Fruit fly (Drosophila melanogaster) whole organism, embryonic: Measurements from ENCODE around the gene CG12998.

ENCODE experiments used
- Atf6 ChIP-seq: fragments of 200-800 bp; sonication (Bioruptor generic); IDR thresholded peaks from 2 replicates; pipeline ENCODE4 v1.3.6; 2022; ENCODE audit warnings: missing biosample characterization, missing genetic modification characterization
- CG10147 ChIP-seq: fragments of 200-800 bp; sonication (Bioruptor generic); optimal IDR thresholded peaks from 2 replicates; lab custom pipeline; 2019; ENCODE audit warnings: missing biosample characterization, mild to moderate bottlenecking, missing genetic modification characterization, moderate library complexity
- CG10274 ChIP-seq: fragments of 200-800 bp; sonication (Bioruptor generic); optimal IDR thresholded peaks from 3 replicates; lab custom pipeline; 2017; ENCODE audit warnings: missing biosample characterization, mild to moderate bottlenecking, missing genetic modification characterization
- CG10565 ChIP-seq: fragments of 200-800 bp; sonication (Bioruptor generic); optimal IDR thresholded peaks from 3 replicates; lab custom pipeline; 2016; ENCODE audit warnings: missing biosample characterization, mild to moderate bottlenecking, missing genetic modification characterization
- CG11560 ChIP-seq: fragments of 200-800 bp; sonication (Bioruptor generic); IDR thresholded peaks from 3 replicates; pipeline ENCODE4 v1.3.6; 2022; ENCODE audit warnings: missing biosample characterization, missing genetic modification characterization
- CG12071 ChIP-seq: fragments of 200-800 bp; sonication (Bioruptor generic); optimal IDR thresholded peaks from 3 replicates; lab custom pipeline; 2018; ENCODE audit warnings: missing biosample characterization, mild to moderate bottlenecking, missing genetic modification characterization
- CG12104 ChIP-seq: fragments of 200-800 bp; sonication (Bioruptor generic); optimal IDR thresholded peaks from 3 replicates; lab custom pipeline; 2016; ENCODE audit warnings: missing biosample characterization, missing genetic modification characterization
- CG13624 ChIP-seq: fragments of 200-800 bp; sonication (Bioruptor generic); optimal IDR thresholded peaks from 2 replicates; lab custom pipeline; 2016; ENCODE audit warnings: missing biosample characterization, missing genetic modification characterization
- CG14667 ChIP-seq: fragments of 200-800 bp; sonication (Bioruptor generic); IDR thresholded peaks from 2 replicates; pipeline ENCODE4 v1.3.6; 2022; ENCODE audit warnings: missing biosample characterization, missing genetic modification characterization
- CG3163 ChIP-seq: fragments of 200-800 bp; sonication (Bioruptor generic); optimal IDR thresholded peaks from 3 replicates; lab custom pipeline; 2016; ENCODE audit warnings: missing biosample characterization, missing genetic modification characterization
- CG33557 ChIP-seq: fragments of 200-800 bp; sonication (Bioruptor generic); optimal IDR thresholded peaks from 2 replicates; lab custom pipeline; 2019; ENCODE audit warnings: missing biosample characterization, mild to moderate bottlenecking, missing genetic modification characterization, moderate library complexity
- CG7357 ChIP-seq: fragments of 200-800 bp; sonication (Bioruptor generic); IDR thresholded peaks from 3 replicates; pipeline ENCODE4 v1.3.6; 2022; ENCODE audit warnings: missing biosample characterization, missing genetic modification characterization
- CG8359 ChIP-seq: fragments of 200-800 bp; sonication (Bioruptor generic); optimal IDR thresholded peaks from 2 replicates; lab custom pipeline; 2017; ENCODE audit warnings: missing biosample characterization, mild to moderate bottlenecking, missing genetic modification characterization, borderline replicate concordance
- CG9437 ChIP-seq: fragments of 200-800 bp; sonication (Bioruptor generic); optimal IDR thresholded peaks from 2 replicates; lab custom pipeline; 2018; ENCODE audit warnings: missing biosample characterization, mild to moderate bottlenecking, missing genetic modification characterization
- CG9609 ChIP-seq: fragments of 200-800 bp; sonication (Bioruptor generic); optimal IDR thresholded peaks from 3 replicates; lab custom pipeline; 2016; ENCODE audit warnings: missing biosample characterization, missing genetic modification characterization
- CG9727 ChIP-seq: fragments of 200-800 bp; sonication (Bioruptor generic); optimal IDR thresholded peaks from 3 replicates; lab custom pipeline; 2017; ENCODE audit warnings: missing biosample characterization, mild to moderate bottlenecking, missing genetic modification characterization
- D ChIP-seq, 2 experiments: fragments of 200-800 bp in 1 of 2; fragments of >200 bp in 1 of 2; sonication (Bioruptor generic) in 1 of 2; optimal IDR thresholded peaks; 2 replicates in 1 of 2; 3 replicates in 1 of 2; lab custom pipeline; 2017; ENCODE audit warnings: mild to moderate bottlenecking in 1 of 2, missing biosample characterization in 1 of 2, missing genetic modification characterization in 1 of 2, missing genetic modification reagents in 1 of 2
- Dref ChIP-seq: fragments of 200-800 bp; sonication (Bioruptor generic); IDR thresholded peaks from 2 replicates; pipeline ENCODE4 v1.3.6; 2022; ENCODE audit warnings: missing biosample characterization, missing genetic modification characterization
- Eip74EF ChIP-seq, 2 experiments: fragments of 200-800 bp in 1 of 2; fragments of >200 bp in 1 of 2; sonication (Bioruptor generic) in 1 of 2; optimal IDR thresholded peaks; 2 replicates each; lab custom pipeline; 2017 to 2019; ENCODE audit warnings: missing biosample characterization in 2 of 2, missing genetic modification characterization in 2 of 2, mild to moderate bottlenecking in 1 of 2, moderate library complexity in 1 of 2
- Fer1 ChIP-seq: fragments of 200-800 bp; sonication (Bioruptor generic); optimal IDR thresholded peaks from 2 replicates; lab custom pipeline; 2017; ENCODE audit warnings: missing biosample characterization, mild to moderate bottlenecking, missing genetic modification characterization
- Gug ChIP-seq: fragments of 200-800 bp; sonication (Bioruptor generic); IDR thresholded peaks from 4 replicates; pipeline ENCODE4 v1.3.6; 2022; ENCODE audit warnings: missing biosample characterization, missing genetic modification characterization
- Hmx ChIP-seq: fragments of 200-800 bp; sonication (Bioruptor generic); optimal IDR thresholded peaks from 2 replicates; lab custom pipeline; 2016; ENCODE audit warnings: missing biosample characterization, missing genetic modification characterization
- Hsf ChIP-seq: fragments of 200-800 bp; sonication (Bioruptor generic); optimal IDR thresholded peaks from 3 replicates; lab custom pipeline; 2016; ENCODE audit warnings: missing biosample characterization, missing genetic modification characterization
- Jarid2 ChIP-seq: fragments of 200-800 bp; sonication (Bioruptor generic); optimal IDR thresholded peaks from 3 replicates; lab custom pipeline; 2017; ENCODE audit warnings: mild to moderate bottlenecking, missing biosample characterization, missing genetic modification reagents, missing genetic modification characterization
- Med ChIP-seq: fragments of 200-800 bp; sonication (Bioruptor generic); peaks from one replicate; lab custom pipeline; 2016; ENCODE audit warnings: missing biosample characterization, missing genetic modification characterization, mild to moderate bottlenecking, inconsistent platforms, moderate library complexity
- Mes4 ChIP-seq: fragments of 200-800 bp; sonication (Bioruptor generic); optimal IDR thresholded peaks from 2 replicates; lab custom pipeline; 2016; ENCODE audit warnings: missing biosample characterization, missing genetic modification characterization
- Mrtf ChIP-seq: fragments of 200-800 bp; sonication (Bioruptor generic); IDR thresholded peaks from 3 replicates; pipeline ENCODE4 v1.3.6; 2022; ENCODE audit warnings: missing biosample characterization, missing genetic modification characterization
- Scr ChIP-seq: fragments of 200-800 bp; sonication (Bioruptor generic); IDR thresholded peaks from 2 replicates; pipeline ENCODE4 v1.3.6; 2022; ENCODE audit warnings: missing biosample characterization, missing genetic modification characterization; ENCODE audit not compliant: partially characterized antibody
- Sox102F ChIP-seq: fragments of 200-800 bp; sonication (Bioruptor generic); optimal IDR thresholded peaks from 2 replicates; lab custom pipeline; 2018; ENCODE audit warnings: missing biosample characterization, mild to moderate bottlenecking, missing genetic modification characterization, moderate library complexity
- TFAM ChIP-seq: fragments of 200-800 bp; sonication (Bioruptor generic); optimal IDR thresholded peaks from 2 replicates; lab custom pipeline; 2017; ENCODE audit warnings: missing biosample characterization, missing genetic modification characterization, inconsistent platforms
- Xbp1 ChIP-seq: fragments of 200-800 bp; sonication (Bioruptor generic); optimal IDR thresholded peaks from 3 replicates; lab custom pipeline; 2016; ENCODE audit warnings: missing biosample characterization, mild to moderate bottlenecking, missing genetic modification characterization
- amos ChIP-seq: fragments of 200-800 bp; sonication (Bioruptor generic); IDR thresholded peaks from 2 replicates; pipeline ENCODE4 v1.3.6; 2022; ENCODE audit warnings: missing biosample characterization, missing genetic modification characterization; ENCODE audit not compliant: partially characterized antibody
- cg ChIP-seq: fragments of 200-800 bp; sonication (Bioruptor generic); optimal IDR thresholded peaks from 3 replicates; lab custom pipeline; 2019; ENCODE audit warnings: missing biosample characterization, mild to moderate bottlenecking, missing genetic modification characterization, moderate library complexity
- cwo ChIP-seq: fragments of 200-800 bp; sonication (Bioruptor generic); optimal IDR thresholded peaks from 3 replicates; lab custom pipeline; 2017; ENCODE audit warnings: missing biosample characterization, missing genetic modification characterization, mild to moderate bottlenecking, moderate library complexity, missing genetic modification reagents
- dmrt99B ChIP-seq: fragments of 200-800 bp; sonication (Bioruptor generic); optimal IDR thresholded peaks from 2 replicates; lab custom pipeline; 2018; ENCODE audit warnings: missing biosample characterization, mild to moderate bottlenecking, missing genetic modification characterization, moderate library complexity
- dpn ChIP-seq, 2 experiments: fragments of 200-800 bp; sonication (Bioruptor generic); optimal IDR thresholded peaks; 3 replicates each; lab custom pipeline; 2016; ENCODE audit warnings: missing biosample characterization in 2 of 2, missing genetic modification characterization in 2 of 2
- emc ChIP-seq: fragments of 200-800 bp; sonication (Bioruptor generic); optimal IDR thresholded peaks from 2 replicates; lab custom pipeline; 2016; ENCODE audit warnings: missing biosample characterization, missing genetic modification characterization
- gcm2 ChIP-seq: fragments of 200-800 bp; sonication (Bioruptor generic); optimal IDR thresholded peaks from 2 replicates; lab custom pipeline; 2016; ENCODE audit warnings: missing biosample characterization, missing genetic modification characterization
- grn ChIP-seq: fragments of 200-800 bp; sonication (Bioruptor generic); optimal IDR thresholded peaks from 3 replicates; lab custom pipeline; 2017; ENCODE audit warnings: missing biosample characterization, missing genetic modification characterization
- gsb ChIP-seq: fragments of 200-800 bp; sonication (Bioruptor generic); IDR thresholded peaks from 2 replicates; pipeline ENCODE4 v1.3.6; 2022; ENCODE audit warnings: missing biosample characterization, missing genetic modification characterization
- lola ChIP-seq, 3 experiments: fragments of >200 bp in 2 of 3; fragments of 200-800 bp in 1 of 3; sonication (Bioruptor generic) in 1 of 3; optimal IDR thresholded peaks; 2 replicates each; lab custom pipeline; 2017 to 2019; ENCODE audit warnings: missing biosample characterization in 3 of 3, missing genetic modification characterization in 3 of 3, mild to moderate bottlenecking in 1 of 3, moderate library complexity in 1 of 3
- pita ChIP-seq: fragments of 200-800 bp; sonication (Bioruptor generic); optimal IDR thresholded peaks from 2 replicates; lab custom pipeline; 2017; ENCODE audit warnings: missing biosample characterization, mild to moderate bottlenecking, missing genetic modification characterization
- row ChIP-seq: fragments of 200-800 bp; sonication (Bioruptor generic); IDR thresholded peaks from 3 replicates; pipeline ENCODE4 v1.3.6; 2022; ENCODE audit warnings: missing biosample characterization, missing genetic modification characterization
- sim ChIP-seq: fragments of 200-800 bp; sonication (Bioruptor generic); IDR thresholded peaks from 2 replicates; pipeline ENCODE4 v1.3.6; 2022; ENCODE audit warnings: missing biosample characterization, missing genetic modification characterization
- sisA ChIP-seq: fragments of 200-800 bp; sonication (Bioruptor generic); IDR thresholded peaks from 2 replicates; pipeline ENCODE4 v1.3.6; 2022; ENCODE audit warnings: missing biosample characterization, missing genetic modification characterization
- tgo ChIP-seq: fragments of 200-800 bp; sonication (Bioruptor generic); IDR thresholded peaks from 3 replicates; pipeline ENCODE4 v1.3.6; 2022; ENCODE audit warnings: missing biosample characterization, missing genetic modification characterization
- trh ChIP-seq: fragments of 200-800 bp; sonication (Bioruptor generic); optimal IDR thresholded peaks from 2 replicates; lab custom pipeline; 2016; ENCODE audit warnings: missing biosample characterization, missing genetic modification characterization
- ttk ChIP-seq: fragments of 200-800 bp; sonication (Bioruptor generic); IDR thresholded peaks from 2 replicates; pipeline ENCODE4 v2.1.2; 2022; ENCODE audit warnings: missing biosample characterization, missing genetic modification characterization
- wdn ChIP-seq: fragments of 200-800 bp; sonication (Bioruptor generic); IDR thresholded peaks from 2 replicates; pipeline ENCODE4 v1.3.6; 2022; ENCODE audit warnings: missing biosample characterization, missing genetic modification characterization

CG12998 gene

dm6 chrX:17175558-17176189 is 42.8 kb upstream of the CG12998 start (continued):
- peak; percentile 56 for TF ChIP-seq Hsf (GFP tag; lab: Kevin White, UChicago)
- peak; percentile 86 for TF ChIP-seq Med (GFP tag; lab: Kevin White, UChicago)
- TF ChIP-seq Scr (GFP tag; lab: Robert Waterston, UW), result no peak
- TF ChIP-seq CG7357 (GFP tag; lab: Robert Waterston, UW), result no peak
- TF ChIP-seq Gug, result no peak
- TF ChIP-seq Eip74EF (GFP tag; optimal IDR thresholded peaks at IDR 0.05; lab: Kevin White, UChicago), result no peak
- TF ChIP-seq CG8359, result no peak
- TF ChIP-seq lola (GFP tag; optimal IDR thresholded peaks at IDR 0.05; lab: Kevin White, UChicago), result peak in 1 of 3 experiments; percentile 7
- TF ChIP-seq cwo (GFP tag; lab: Kevin White, UChicago), result no peak
- TF ChIP-seq emc (GFP tag; lab: Kevin White, UChicago), result no peak
- no peak for TF ChIP-seq CG12071 (GFP tag; lab: Kevin White, UChicago)
- TF ChIP-seq Fer1 (GFP tag; lab: Kevin White, UChicago), result no peak
- TF ChIP-seq ttk (GFP tag; lab: Robert Waterston, UW), result no peak
- TF ChIP-seq CG9727 (GFP tag; lab: Kevin White, UChicago), result no peak
- TF ChIP-seq row (GFP tag; lab: Robert Waterston, UW), result 0 out of 3 replicates have a peak, but pooled peaks have one; percentile 13
- no peak for TF ChIP-seq CG3163 (GFP tag; lab: Kevin White, UChicago)
- TF ChIP-seq Xbp1 (GFP tag; lab: Kevin White, UChicago), result peak; percentile 55
- no peak for TF ChIP-seq CG9437
- peak; percentile 53 for TF ChIP-seq pita
- TF ChIP-seq TFAM (GFP tag; lab: Kevin White, UChicago), result no peak
- peak; percentile 42 for TF ChIP-seq Sox102F (GFP tag; lab: Kevin White, UChicago)
- TF ChIP-seq wdn (GFP tag; lab: Robert Waterston, UW), result no peak
- TF ChIP-seq D (optimal IDR thresholded peaks at IDR 0.05; lab: Kevin White, UChicago), result no peak
- peak; percentile 9 for TF ChIP-seq D (GFP tag; optimal IDR thresholded peaks at IDR 0.05; lab: Kevin White, UChicago)
- no peak for TF ChIP-seq Dref (GFP tag; lab: Robert Waterston, UW)
- TF ChIP-seq CG11560 (tag; lab: Robert Waterston, UW), result no peak
- peak; percentile 17 for TF ChIP-seq CG33557 (GFP tag; lab: Kevin White, UChicago)
- peak; percentile 42; the same call in 1 of the 3 replicates for TF ChIP-seq Mrtf (GFP tag; lab: Robert Waterston, UW)
- TF ChIP-seq dmrt99B (tag; lab: Kevin White, UChicago), result no peak
- TF ChIP-seq trh (GFP tag; lab: Kevin White, UChicago), result no peak
- TF ChIP-seq grn (GFP tag; lab: Kevin White, UChicago), result no peak
- no peak for TF ChIP-seq cg (GFP tag; lab: Kevin White, UChicago)
- no peak for TF ChIP-seq tgo (GFP tag; lab: Robert Waterston, UW)
- TF ChIP-seq Hmx (GFP tag; lab: Kevin White, UChicago), result no peak
- no peak for TF ChIP-seq CG10274 (GFP tag; lab: Kevin White, UChicago)
- no peak for TF ChIP-seq sim
- TF ChIP-seq Atf6, result no peak
- no peak for TF ChIP-seq gsb (GFP tag; lab: Robert Waterston, UW)
- TF ChIP-seq gcm2 (GFP tag; lab: Kevin White, UChicago), result no peak
- no peak for TF ChIP-seq Jarid2
- no peak; the same call in 1 of the 2 replicates for TF ChIP-seq sisA (GFP tag; lab: Robert Waterston, UW)
- TF ChIP-seq CG9609 (GFP tag; lab: Kevin White, UChicago), result peak; percentile 3
- no peak for TF ChIP-seq Mes4 (GFP tag; lab: Kevin White, UChicago)
- TF ChIP-seq dpn (GFP tag; optimal IDR thresholded peaks at IDR 0.05; lab: Kevin White, UChicago), result peak; percentile 14 to 35
- TF ChIP-seq CG14667 (GFP tag; lab: Robert Waterston, UW), result no peak
- no peak for TF ChIP-seq CG10565 (GFP tag; lab: Kevin White, UChicago)
- TF ChIP-seq amos (GFP tag; lab: Robert Waterston, UW), result peak; percentile 64; the same call in 1 of the 2 replicates
- no peak for TF ChIP-seq CG10147 (GFP tag; lab: Kevin White, UChicago)
- no peak for TF ChIP-seq CG13624 (GFP tag; lab: Kevin White, UChicago)
- no peak for TF ChIP-seq CG12104 (GFP tag; lab: Kevin White, UChicago)
